Fruit fly (Drosophila melanogaster) whole organism, prepupa: Measurements from ENCODE around the gene Exo84.

ENCODE experiments used
- Blimp-1 ChIP-seq: fragments of 200-800 bp; sonication (Bioruptor generic); optimal IDR thresholded peaks from 3 replicates; lab custom pipeline; 2017; ENCODE audit warnings: missing biosample characterization, missing genetic modification characterization, mild to moderate bottlenecking, moderate library complexity, missing genetic modification reagents
- CG10631 ChIP-seq: fragments of 200-800 bp; sonication (Bioruptor generic); optimal IDR thresholded peaks from 2 replicates; lab custom pipeline; 2016; ENCODE audit warnings: missing biosample characterization, missing genetic modification characterization
- CG10669 ChIP-seq: fragments of 200-800 bp; sonication (Bioruptor generic); optimal IDR thresholded peaks from 3 replicates; lab custom pipeline; 2018; ENCODE audit warnings: missing biosample characterization, mild to moderate bottlenecking, missing genetic modification characterization, moderate library complexity
- CG11762 ChIP-seq: fragments of 200-800 bp; sonication (Bioruptor generic); optimal IDR thresholded peaks from 3 replicates; lab custom pipeline; 2016; ENCODE audit warnings: missing biosample characterization, missing genetic modification characterization; ENCODE audit not compliant: insufficient read depth
- CG11902 ChIP-seq: fragments of 200-800 bp; sonication (Bioruptor generic); optimal IDR thresholded peaks from 3 replicates; lab custom pipeline; 2016; ENCODE audit warnings: missing biosample characterization, missing genetic modification characterization
- CG15336 ChIP-seq: fragments of 200-800 bp; sonication (Bioruptor generic); IDR thresholded peaks from 2 replicates; pipeline ENCODE4 v1.3.6; 2022; ENCODE audit warnings: missing biosample characterization, missing genetic modification characterization
- CG1621 ChIP-seq: fragments of 200-800 bp; sonication (Bioruptor generic); optimal IDR thresholded peaks from 3 replicates; lab custom pipeline; 2018; ENCODE audit warnings: missing biosample characterization, mild to moderate bottlenecking, missing genetic modification characterization
- CG3032 ChIP-seq: fragments of 200-800 bp; optimal IDR thresholded peaks from 2 replicates; lab custom pipeline; 2019; ENCODE audit warnings: missing biosample characterization, mild to moderate bottlenecking, missing genetic modification characterization, moderate library complexity
- CG32006 ChIP-seq: fragments of 200-800 bp; sonication (Bioruptor generic); optimal IDR thresholded peaks from 3 replicates; lab custom pipeline; 2017; ENCODE audit warnings: missing biosample characterization, mild to moderate bottlenecking, missing genetic modification characterization
- CG34406 ChIP-seq: fragments of 200-800 bp; sonication (Bioruptor generic); optimal IDR thresholded peaks from 3 replicates; lab custom pipeline; 2016; ENCODE audit warnings: missing biosample characterization, missing genetic modification characterization
- CG6163 ChIP-seq: fragments of 200-800 bp; sonication (Bioruptor generic); IDR thresholded peaks from 3 replicates; pipeline ENCODE4 v1.3.6; 2022; ENCODE audit warnings: missing biosample characterization, missing genetic modification characterization
- CG6276 ChIP-seq: fragments of 200-800 bp; sonication (Bioruptor generic); optimal IDR thresholded peaks from 2 replicates; lab custom pipeline; 2017; ENCODE audit warnings: missing biosample characterization, mild to moderate bottlenecking, missing genetic modification characterization
- CG6808 ChIP-seq: fragments of 200-800 bp; sonication (Bioruptor generic); optimal IDR thresholded peaks from 3 replicates; lab custom pipeline; 2017; ENCODE audit warnings: missing biosample characterization, missing genetic modification characterization, mild to moderate bottlenecking, moderate library complexity, missing genetic modification reagents
- CG8119 ChIP-seq: fragments of 200-800 bp; sonication (Bioruptor generic); IDR thresholded peaks from 3 replicates; pipeline ENCODE4 v1.3.6; 2022; ENCODE audit warnings: missing biosample characterization, missing genetic modification characterization
- CG8319 ChIP-seq: fragments of 200-800 bp; sonication (Bioruptor generic); optimal IDR thresholded peaks from 3 replicates; lab custom pipeline; 2016; ENCODE audit warnings: missing biosample characterization, missing genetic modification characterization
- CG9139 ChIP-seq: fragments of 200-800 bp; sonication (Bioruptor generic); optimal IDR thresholded peaks from 3 replicates; lab custom pipeline; 2017; ENCODE audit warnings: missing biosample characterization, mild to moderate bottlenecking, missing genetic modification characterization
- Eip78C ChIP-seq: fragments of 200-800 bp; sonication (Bioruptor generic); peaks from one replicate; lab custom pipeline; 2016; ENCODE audit warnings: missing biosample characterization, missing genetic modification characterization
- Eip93F ChIP-seq: fragments of 200-800 bp; sonication (Bioruptor generic); optimal IDR thresholded peaks from 2 replicates; lab custom pipeline; 2016; ENCODE audit warnings: missing biosample characterization, mild to moderate bottlenecking, missing genetic modification characterization
- Ets21C ChIP-seq: fragments of 200-800 bp; sonication (Bioruptor generic); optimal IDR thresholded peaks from 3 replicates; lab custom pipeline; 2016; ENCODE audit warnings: missing biosample characterization, missing genetic modification characterization
- Gug ChIP-seq: fragments of 200-800 bp; sonication (Bioruptor generic); IDR thresholded peaks from 2 replicates; pipeline ENCODE4 v1.3.6; 2022; ENCODE audit warnings: missing biosample characterization, missing genetic modification characterization
- Hr4 ChIP-seq: fragments of 200-800 bp; sonication (Bioruptor generic); optimal IDR thresholded peaks from 3 replicates; lab custom pipeline; 2016; ENCODE audit warnings: missing biosample characterization, missing genetic modification characterization
- Met ChIP-seq: fragments of 200-800 bp; sonication (Bioruptor generic); optimal IDR thresholded peaks from 3 replicates; lab custom pipeline; 2016; ENCODE audit warnings: missing biosample characterization, missing genetic modification characterization
- OdsH ChIP-seq: fragments of 200-800 bp; sonication (Bioruptor generic); optimal IDR thresholded peaks from 3 replicates; lab custom pipeline; 2016; ENCODE audit warnings: missing biosample characterization, missing genetic modification characterization
- Smox ChIP-seq: fragments of 200-800 bp; sonication (Bioruptor generic); optimal IDR thresholded peaks from 3 replicates; lab custom pipeline; 2016; ENCODE audit warnings: missing biosample characterization, missing genetic modification characterization
- Sox102F ChIP-seq: fragments of 200-800 bp; sonication (Bioruptor generic); optimal IDR thresholded peaks from 2 replicates; lab custom pipeline; 2016; ENCODE audit warnings: missing biosample characterization, mild to moderate bottlenecking, missing genetic modification characterization
- Sox14 ChIP-seq: fragments of 200-800 bp; sonication (Bioruptor generic); optimal IDR thresholded peaks from 3 replicates; lab custom pipeline; 2016; ENCODE audit warnings: missing biosample characterization, missing genetic modification characterization
- achi ChIP-seq: fragments of 200-800 bp; sonication (Bioruptor generic); optimal IDR thresholded peaks from 3 replicates; lab custom pipeline; 2016; ENCODE audit warnings: missing biosample characterization, missing genetic modification characterization
- acj6 ChIP-seq: fragments of 200-800 bp; sonication (Bioruptor generic); optimal IDR thresholded peaks from 3 replicates; lab custom pipeline; 2016; ENCODE audit warnings: missing biosample characterization, missing genetic modification characterization
- eg ChIP-seq: fragments of 200-800 bp; sonication (Bioruptor generic); IDR thresholded peaks from 3 replicates; pipeline ENCODE4 v1.3.6; 2022; ENCODE audit warnings: missing biosample characterization, missing genetic modification characterization
- esn ChIP-seq: fragments of 200-800 bp; sonication (Bioruptor generic); optimal IDR thresholded peaks from 2 replicates; lab custom pipeline; 2016; ENCODE audit warnings: missing biosample characterization, mild to moderate bottlenecking, missing genetic modification characterization, moderate library complexity
- fkh ChIP-seq: fragments of 200-800 bp; sonication (Bioruptor generic); optimal IDR thresholded peaks from 3 replicates; lab custom pipeline; 2017; ENCODE audit warnings: missing biosample characterization, mild to moderate bottlenecking, missing genetic modification characterization, moderate library complexity
- lz ChIP-seq: fragments of 200-800 bp; sonication (Bioruptor generic); optimal IDR thresholded peaks from 3 replicates; lab custom pipeline; 2016; ENCODE audit warnings: missing biosample characterization, missing genetic modification characterization
- net ChIP-seq: fragments of 200-800 bp; sonication (Bioruptor generic); optimal IDR thresholded peaks from 3 replicates; lab custom pipeline; 2016; ENCODE audit warnings: missing biosample characterization, missing genetic modification characterization
- salr ChIP-seq, 2 experiments: fragments of 200-800 bp; sonication (Bioruptor generic); optimal IDR thresholded peaks; 3 replicates each; lab custom pipeline; 2016 to 2018; ENCODE audit warnings: missing biosample characterization in 2 of 2, missing genetic modification characterization in 2 of 2, mild to moderate bottlenecking in 1 of 2
- spab ChIP-seq: fragments of 200-800 bp; sonication (Bioruptor generic); optimal IDR thresholded peaks from 2 replicates; lab custom pipeline; 2017; ENCODE audit warnings: missing biosample characterization, mild to moderate bottlenecking, missing genetic modification characterization, missing genetic modification reagents
- ss ChIP-seq, 2 experiments: fragments of 200-800 bp; sonication (Bioruptor generic); optimal IDR thresholded peaks; 2 replicates in 1 of 2; 3 replicates in 1 of 2; lab custom pipeline; 2017 to 2018; ENCODE audit warnings: mild to moderate bottlenecking in 2 of 2, missing biosample characterization in 2 of 2, missing genetic modification characterization in 2 of 2, moderate library complexity in 1 of 2
- vri ChIP-seq: fragments of 200-800 bp; sonication (Bioruptor generic); optimal IDR thresholded peaks from 3 replicates; lab custom pipeline; 2016; ENCODE audit warnings: missing biosample characterization, mild to moderate bottlenecking, missing genetic modification characterization

Exo84 gene

dm6 chr3R:26027903-26028302 is 24.2 kb downstream of the Exo84 start:
- TF ChIP-seq Smox (GFP tag; lab: Kevin White, UChicago) (no peak), CG34406 (no peak), achi (no peak), ss (GFP tag; optimal IDR thresholded peaks at IDR 0.05; lab: Kevin White, UChicago) (no peak), CG6276 (GFP tag; lab: Kevin White, UChicago) (no peak), spab (GFP tag; lab: Kevin White, UChicago) (no peak), CG10669 (no peak), net (GFP tag; lab: Kevin White, UChicago) (no peak), CG15336 (GFP tag; lab: Robert Waterston, UW) (no peak), Sox102F (GFP tag; lab: Kevin White, UChicago) (no peak), Eip78C (GFP tag; lab: Kevin White, UChicago) (no peak), CG1621 (tag; lab: Kevin White, UChicago) (no peak), CG6163 (GFP tag; lab: Robert Waterston, UW) (no peak), CG10631 (GFP tag; lab: Kevin White, UChicago) (no peak), CG11762 (no peak), Ets21C (no peak), CG32006 (no peak)

- no peak for TF ChIP-seq OdsH
- no peak for TF ChIP-seq fkh
- TF ChIP-seq lz (GFP tag; lab: Kevin White, UChicago): no peak
- TF ChIP-seq acj6 (GFP tag; lab: Kevin White, UChicago): no peak
- no peak for TF ChIP-seq Smox (GFP tag; lab: Kevin White, UChicago)
- no peak for TF ChIP-seq eg (GFP tag; lab: Robert Waterston, UW)
- TF ChIP-seq Eip93F (GFP tag; lab: Kevin White, UChicago): no peak
- TF ChIP-seq CG8319 (GFP tag; lab: Kevin White, UChicago): no peak
- no peak for TF ChIP-seq CG10631 (GFP tag; lab: Kevin White, UChicago)
- TF ChIP-seq Hr4 (GFP tag; lab: Kevin White, UChicago): no peak
- TF ChIP-seq Gug (GFP tag; lab: Robert Waterston, UW): no peak
- no peak for TF ChIP-seq Met (GFP tag; lab: Kevin White, UChicago)
- TF ChIP-seq CG11762: no peak
- TF ChIP-seq salr (GFP tag; optimal IDR thresholded peaks at IDR 0.05; lab: Kevin White, UChicago): no peak
Observed at dm6 chr3R:26026631-26027274, 25.3 kb downstream of the Exo84 start.

dm6 chr3R:26024596-26025213 is 27.4 kb downstream of the Exo84 start:
- no peak for TF ChIP-seq Blimp-1 (GFP tag; lab: Kevin White, UChicago)
- TF ChIP-seq CG6808 (GFP tag; lab: Kevin White, UChicago): no peak
- no peak for TF ChIP-seq salr (GFP tag; optimal IDR thresholded peaks at IDR 0.05; lab: Kevin White, UChicago)
- TF ChIP-seq esn (GFP tag; lab: Kevin White, UChicago): no peak
- no peak for TF ChIP-seq CG10631 (GFP tag; lab: Kevin White, UChicago)
- no peak for TF ChIP-seq CG1621 (tag; lab: Kevin White, UChicago)
- TF ChIP-seq CG11902 (GFP tag; lab: Kevin White, UChicago): no peak
- no peak for TF ChIP-seq CG8119
- no peak for TF ChIP-seq CG9139
- TF ChIP-seq Gug (GFP tag; lab: Robert Waterston, UW): no peak
- TF ChIP-seq Sox14 (GFP tag; lab: Kevin White, UChicago): no peak
- TF ChIP-seq vri: no peak
- no peak for TF ChIP-seq eg (GFP tag; lab: Robert Waterston, UW)
- no peak for TF ChIP-seq CG3032 (tag; lab: Kevin White, UChicago)
- TF ChIP-seq Sox102F (GFP tag; lab: Kevin White, UChicago): no peak
- TF ChIP-seq ss (GFP tag; optimal IDR thresholded peaks at IDR 0.05; lab: Kevin White, UChicago): no peak
- no peak for TF ChIP-seq CG32006
- no peak for TF ChIP-seq Smox (GFP tag; lab: Kevin White, UChicago)
- no peak for TF ChIP-seq CG34406
- no peak for TF ChIP-seq net (GFP tag; lab: Kevin White, UChicago)
- TF ChIP-seq, all 60 proteins: peak for 0
